Worm (Caenorhabditis elegans): Measurements from ENCODE around the gene F10E9.2.

- TF ChIP-seq eor-1 (tag; optimal IDR thresholded peaks at IDR 0.05) = no peak
- TF ChIP-seq nhr-67 (tag; optimal IDR thresholded peaks at IDR 0.05) = no peak
These were observed 8.7 kb downstream of the F10E9.2 start for ce11 chrIII:8321225-8321624.

All from whole organism, L3 larva.